Fruit fly (Drosophila melanogaster) S2 (cell line): ENCODE measurements around the gene NdufA3.

Experiments used
- CG8478 ChIP-seq: fragments of >200 bp; optimal IDR thresholded peaks from 2 replicates; lab custom pipeline; 2018
- CTCF ChIP-seq, 2 experiments: fragments of >200 bp; optimal IDR thresholded peaks; 2 replicates each; lab custom pipeline; 2018

DNA sequence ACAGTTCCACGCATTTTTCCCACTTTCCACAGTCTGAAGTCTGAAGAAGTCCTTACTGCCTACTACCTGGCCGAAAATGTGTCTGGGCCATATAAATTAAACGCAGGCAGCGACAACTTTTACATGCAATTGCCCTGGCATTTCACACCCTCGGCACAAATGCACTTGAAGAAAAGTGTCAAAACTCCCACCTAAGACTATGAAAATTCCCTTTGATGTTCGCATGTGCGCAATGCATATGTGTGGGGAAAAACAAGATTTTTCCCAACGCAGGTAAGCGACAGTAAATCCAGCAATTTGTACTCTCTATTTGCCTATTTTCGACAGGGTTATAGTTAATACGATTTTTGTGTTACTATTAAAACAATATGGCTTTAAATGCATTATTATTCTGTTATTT lies 30.4 kb downstream of the NdufA3 start:
- no peak for TF ChIP-seq CG8478
- TF ChIP-seq CTCF (optimal IDR thresholded peaks at IDR 0.05; lab: Kevin White, UChicago), result no peak
